Worm (Caenorhabditis elegans): Measurements from ENCODE around the gene pld-1.

Gene pld-1

DNA sequence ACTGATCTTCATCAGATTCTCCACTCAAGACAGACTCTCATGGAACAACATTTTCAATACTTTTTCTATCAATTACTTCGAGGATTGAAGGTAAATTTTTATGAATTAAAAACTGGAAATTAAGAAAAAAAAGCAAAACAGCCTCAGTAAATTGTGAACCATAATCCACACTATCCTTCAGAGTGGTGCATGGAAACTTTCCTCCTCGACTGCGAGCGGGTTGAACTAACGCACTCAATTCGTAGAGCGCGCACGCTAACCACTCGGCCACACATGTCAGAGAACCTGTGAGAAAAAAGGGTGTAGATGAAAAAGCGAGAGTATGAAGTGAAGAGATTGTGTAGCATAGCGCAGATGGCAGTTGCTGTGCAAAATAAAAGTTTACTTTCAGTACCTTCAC is 13.5 kb upstream of the pld-1 start (continued):
- peak in 1 of 2 experiments; percentile 31 for TF ChIP-seq egl-27 (tag; optimal IDR thresholded peaks at IDR 0.05)

DNA sequence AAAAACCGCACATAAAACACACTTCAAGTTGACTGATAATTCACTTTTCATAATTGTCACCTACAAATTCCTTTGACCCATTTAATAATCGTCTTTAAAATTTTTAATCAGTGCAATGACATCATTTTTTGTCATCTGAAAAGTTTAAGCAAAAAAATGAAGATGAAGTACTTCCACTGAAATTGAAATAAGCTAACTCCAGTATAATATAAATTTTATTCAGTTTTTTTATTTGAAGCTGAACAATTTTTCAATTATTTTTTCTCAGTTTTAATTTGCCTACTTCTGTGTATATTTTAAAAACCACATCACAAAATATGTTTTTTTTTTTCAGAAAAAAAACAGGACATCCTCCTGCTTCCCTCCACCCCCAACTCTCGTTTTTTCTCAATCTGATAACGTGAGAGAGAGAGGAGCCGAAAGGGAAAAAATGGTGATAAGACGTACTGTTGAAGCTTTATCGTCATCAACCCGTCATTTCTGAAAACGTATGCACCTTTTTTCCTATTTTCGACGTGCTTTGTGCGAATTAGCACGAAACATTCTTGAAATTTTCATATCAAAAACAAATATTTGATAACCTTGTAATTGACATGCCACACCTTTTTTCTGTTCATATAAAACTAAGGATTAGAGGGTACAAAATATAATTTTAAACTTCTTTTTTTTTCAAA is 12.4 kb upstream of the pld-1 start, which contains the start of the genes C04G6.11 and mpk-2:
TSS of gene C04G6.11 (minus strand) at position 51 of the 674 bp plus-strand sequence.
TSS of gene mpk-2 (plus strand) at position 335 of the 674 bp plus-strand sequence.
- TF ChIP-seq lin-35 (GFP tag; optimal IDR thresholded peaks at IDR 0.05) (peak in 1 of 2 experiments; percentile 9), egl-27 (tag; optimal IDR thresholded peaks at IDR 0.05) (no peak), C04F5.9 (tag; optimal IDR thresholded peaks at IDR 0.05) (no peak), elt-2 (tag; optimal IDR thresholded peaks at IDR 0.05) (peak; percentile 95), efl-3 (GFP tag; optimal IDR thresholded peaks at IDR 0.05) (no peak), fkh-8 (tag; optimal IDR thresholded peaks at IDR 0.05) (no peak), swsn-7 (tag; optimal IDR thresholded peaks at IDR 0.05) (no peak), sox-4 (tag; optimal IDR thresholded peaks at IDR 0.05) (no peak), blmp-1 (tag; optimal IDR thresholded peaks at IDR 0.05) (peak; percentile 12), C16A3.4 (tag; optimal IDR thresholded peaks at IDR 0.05) (no peak)

- TF ChIP-seq lin-14 (GFP tag; optimal IDR thresholded peaks at IDR 0.05): peak; percentile 62
- TF ChIP-seq skn-1 (tag; optimal IDR thresholded peaks at IDR 0.05): no peak
- TF ChIP-seq ceh-8 (GFP tag; optimal IDR thresholded peaks at IDR 0.05): no peak
- peak; percentile 48 for TF ChIP-seq blmp-1 (tag; optimal IDR thresholded peaks at IDR 0.05)
- TF ChIP-seq alr-1 (tag; optimal IDR thresholded peaks at IDR 0.05; ENCODE audit: borderline replicate concordance): no peak
- no peak for TF ChIP-seq ets-5 (GFP tag; IDR thresholded peaks at IDR 0.05)
- peak; percentile 81 for TF ChIP-seq nhr-85 (tag)
- no peak for TF ChIP-seq ceh-88 (GFP tag; IDR thresholded peaks at IDR 0.05)
- peak in 1 of 3 experiments; percentile 6 for TF ChIP-seq dpl-1 (GFP tag; optimal IDR thresholded peaks at IDR 0.05)
- no peak for TF ChIP-seq elt-3 (tag; optimal IDR thresholded peaks at IDR 0.05)
- no peak for TF ChIP-seq nhr-11 (tag; optimal IDR thresholded peaks at IDR 0.05)
- TF ChIP-seq lir-3 (tag; optimal IDR thresholded peaks at IDR 0.05; ENCODE audit: poor library complexity): no peak
- no peak for TF ChIP-seq ceh-82 (tag; optimal IDR thresholded peaks at IDR 0.05)
- no peak for TF ChIP-seq jun-1 (tag; optimal IDR thresholded peaks at IDR 0.05)
- TF ChIP-seq xbp-1 (tag; optimal IDR thresholded peaks at IDR 0.05): no peak
- TF ChIP-seq Y116A8C.19 (tag; optimal IDR thresholded peaks at IDR 0.05; ENCODE audit: borderline replicate concordance): no peak
- TF ChIP-seq C34B4.2 (tag; optimal IDR thresholded peaks at IDR 0.05): no peak
These were observed 11.7 kb upstream of the pld-1 start for ce11 chrII:5103189-5103588.

ce11 chrII:5101701-5102100 is 10.2 kb upstream of the pld-1 start, which contains the start of the genes idpb-3 and idpb-1:
TSS of gene idpb-3 (minus strand) at chrII:5101801.
TSS of gene idpb-1 (plus strand) at chrII:5101984.
- TF ChIP-seq snpc-4 (tag; optimal IDR thresholded peaks at IDR 0.05): no peak
- no peak for TF ChIP-seq efl-1 (optimal IDR thresholded peaks at IDR 0.05)
- TF ChIP-seq efl-1 (GFP tag; optimal IDR thresholded peaks at IDR 0.05 in 1 of 2): peak in 1 of 2 experiments; percentile 53

DNA sequence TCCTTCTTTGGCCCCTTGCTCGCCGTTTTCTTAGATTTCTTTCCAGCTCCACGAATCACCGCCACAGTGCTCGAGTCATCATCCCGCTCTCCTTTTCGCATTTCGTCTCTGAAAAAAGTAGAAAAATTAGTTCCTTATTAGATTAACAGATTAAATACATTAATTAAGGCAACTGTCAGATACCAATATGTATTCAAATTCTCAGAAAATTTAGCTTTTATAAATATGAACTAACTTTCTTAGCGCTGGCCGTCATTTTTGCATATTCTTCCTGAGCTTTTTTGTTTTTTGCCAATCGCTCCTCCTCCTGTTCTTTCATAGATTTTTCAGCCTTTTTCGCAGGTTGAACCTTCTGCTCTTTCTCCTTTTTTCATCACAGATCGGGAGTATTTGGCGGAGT is 8.2 kb upstream of the pld-1 start, which contains the start of gene C04G6.6:
TSS of gene C04G6.6 (minus strand) at position 101 of the 400 bp plus-strand sequence.
- TF ChIP-seq rnt-1 (tag; optimal IDR thresholded peaks at IDR 0.05) (no peak), sup-37 (GFP tag; optimal IDR thresholded peaks at IDR 0.05) (no peak), ceh-8 (GFP tag; optimal IDR thresholded peaks at IDR 0.05) (no peak), alr-1 (tag; optimal IDR thresholded peaks at IDR 0.05; ENCODE audit: borderline replicate concordance) (no peak), pax-3 (tag; optimal IDR thresholded peaks at IDR 0.05) (no peak), lin-35 (GFP tag; optimal IDR thresholded peaks at IDR 0.05) (no peak), efl-3 (GFP tag; optimal IDR thresholded peaks at IDR 0.05) (no peak), dsc-1 (tag; optimal IDR thresholded peaks at IDR 0.05) (no peak), hlh-17 (GFP tag; optimal IDR thresholded peaks at IDR 0.05; ENCODE audit: borderline replicate concordance) (no peak)
